Fruit fly (Drosophila melanogaster) whole organism, prepupa: ENCODE data around the gene CG12362.

ENCODE experiments used
- CG6854 ChIP-seq: fragments of 200-800 bp; sonication (Bioruptor generic); optimal IDR thresholded peaks from 2 replicates; lab custom pipeline; 2017; ENCODE audit warnings: missing biosample characterization, mild to moderate bottlenecking, missing genetic modification characterization
- Hr39 ChIP-seq: fragments of 200-800 bp; sonication (Bioruptor generic); optimal IDR thresholded peaks from 2 replicates; lab custom pipeline; 2016; ENCODE audit warnings: missing biosample characterization, missing genetic modification characterization
- Lpt ChIP-seq: fragments of 200-800 bp; sonication (Bioruptor generic); optimal IDR thresholded peaks from 3 replicates; lab custom pipeline; 2016; ENCODE audit warnings: missing biosample characterization, missing genetic modification characterization
- fd85E ChIP-seq: fragments of 200-800 bp; sonication (Bioruptor generic); optimal IDR thresholded peaks from 3 replicates; lab custom pipeline; 2016; ENCODE audit warnings: missing biosample characterization, missing genetic modification characterization
- lz ChIP-seq: fragments of 200-800 bp; sonication (Bioruptor generic); optimal IDR thresholded peaks from 3 replicates; lab custom pipeline; 2016; ENCODE audit warnings: missing biosample characterization, missing genetic modification characterization

- TF ChIP-seq Lpt (no peak), Hr39 (GFP tag; lab: Kevin White, UChicago) (no peak), CG6854 (GFP tag; lab: Kevin White, UChicago) (no peak), lz (no peak), fd85E (GFP tag; lab: Kevin White, UChicago) (no peak)
These were observed 16.9 kb downstream of the CG12362 start for dm6 chr3L:10429474-10429873.
